Fruit fly (Drosophila melanogaster) whole organism, embryonic: ENCODE measurements around the gene CG12522.

ENCODE experiments used
- Atf-2 ChIP-seq: fragments of 200-800 bp; sonication (Bioruptor generic); optimal IDR thresholded peaks from 2 replicates; lab custom pipeline; 2016; ENCODE audit warnings: missing biosample characterization, missing genetic modification characterization
- Bgb ChIP-seq: fragments of 200-800 bp; sonication (Bioruptor generic); IDR thresholded peaks from 2 replicates; pipeline ENCODE4 v1.3.6; 2022; ENCODE audit warnings: missing biosample characterization, missing genetic modification characterization; ENCODE audit not compliant: partially characterized antibody
- CG11398 ChIP-seq: fragments of 200-800 bp; sonication (Bioruptor generic); optimal IDR thresholded peaks from 2 replicates; lab custom pipeline; 2016; ENCODE audit warnings: missing biosample characterization, missing genetic modification characterization
- CG13287 ChIP-seq: fragments of 200-800 bp; sonication (Bioruptor generic); IDR thresholded peaks from 2 replicates; pipeline ENCODE4 v1.3.6; 2022; ENCODE audit warnings: missing biosample characterization, missing genetic modification characterization; ENCODE audit not compliant: partially characterized antibody
- CG15514 ChIP-seq: fragments of 200-800 bp; sonication (Bioruptor generic); optimal IDR thresholded peaks from 3 replicates; lab custom pipeline; 2017; ENCODE audit warnings: missing biosample characterization, missing genetic modification characterization, mild to moderate bottlenecking, moderate library complexity, missing genetic modification reagents
- CG1603 ChIP-seq: fragments of 200-800 bp; sonication (Bioruptor generic); optimal IDR thresholded peaks from 2 replicates; lab custom pipeline; 2019; ENCODE audit warnings: missing biosample characterization, mild to moderate bottlenecking, missing genetic modification characterization, moderate library complexity
- CG1792 ChIP-seq: fragments of 200-800 bp; sonication (Bioruptor generic); optimal IDR thresholded peaks from 2 replicates; lab custom pipeline; 2016; ENCODE audit warnings: missing biosample characterization, missing genetic modification characterization
- CG31224 ChIP-seq: fragments of 200-800 bp; sonication (Bioruptor generic); IDR thresholded peaks from 2 replicates; pipeline ENCODE4 v1.3.6; 2022; ENCODE audit warnings: missing biosample characterization, missing genetic modification characterization
- CG3847 ChIP-seq: fragments of 200-800 bp; sonication (Bioruptor generic); IDR thresholded peaks from 2 replicates; pipeline ENCODE4 v1.3.6; 2022; ENCODE audit warnings: missing biosample characterization, missing genetic modification characterization
- CG4730 ChIP-seq: fragments of 200-800 bp; sonication (Bioruptor generic); IDR thresholded peaks from 2 replicates; pipeline ENCODE4 v1.3.6; 2022; ENCODE audit warnings: missing biosample characterization, missing genetic modification characterization
- CG6654 ChIP-seq: fragments of 200-800 bp; sonication (Bioruptor generic); optimal IDR thresholded peaks from 2 replicates; lab custom pipeline; 2017; ENCODE audit warnings: missing biosample characterization, mild to moderate bottlenecking, missing genetic modification characterization
- CG6689 ChIP-seq: fragments of 200-800 bp; sonication (Bioruptor generic); IDR thresholded peaks from 2 replicates; pipeline ENCODE4 v1.3.6; 2022; ENCODE audit warnings: missing biosample characterization, missing genetic modification characterization
- CG7987 ChIP-seq: fragments of 200-800 bp; sonication (Bioruptor generic); optimal IDR thresholded peaks from 2 replicates; lab custom pipeline; 2018; ENCODE audit warnings: missing biosample characterization, mild to moderate bottlenecking, missing genetic modification characterization, moderate library complexity
- CG9727 ChIP-seq: fragments of 200-800 bp; sonication (Bioruptor generic); optimal IDR thresholded peaks from 3 replicates; lab custom pipeline; 2017; ENCODE audit warnings: missing biosample characterization, mild to moderate bottlenecking, missing genetic modification characterization
- CTCF ChIP-seq: fragments of 200-800 bp; sonication (Bioruptor generic); optimal IDR thresholded peaks from 2 replicates; lab custom pipeline; 2017; ENCODE audit warnings: missing biosample characterization, mild to moderate bottlenecking, missing genetic modification characterization, moderate library complexity
- Chrac-16 ChIP-seq: fragments of 200-800 bp; sonication (Bioruptor generic); optimal IDR thresholded peaks from 3 replicates; lab custom pipeline; 2016; ENCODE audit warnings: missing biosample characterization, missing genetic modification characterization
- CoRest ChIP-seq: fragments of 200-800 bp; sonication (Bioruptor generic); optimal IDR thresholded peaks from 3 replicates; lab custom pipeline; 2018; ENCODE audit warnings: missing biosample characterization, mild to moderate bottlenecking, missing genetic modification characterization, moderate library complexity
- D ChIP-seq, 2 experiments: fragments of 200-800 bp in 1 of 2; fragments of >200 bp in 1 of 2; sonication (Bioruptor generic) in 1 of 2; optimal IDR thresholded peaks; 2 replicates in 1 of 2; 3 replicates in 1 of 2; lab custom pipeline; 2017; ENCODE audit warnings: mild to moderate bottlenecking in 1 of 2, missing biosample characterization in 1 of 2, missing genetic modification characterization in 1 of 2, missing genetic modification reagents in 1 of 2
- Dip3 ChIP-seq: fragments of 200-800 bp; sonication (Bioruptor generic); optimal IDR thresholded peaks from 3 replicates; lab custom pipeline; 2016; ENCODE audit warnings: missing biosample characterization, missing genetic modification characterization
- Drgx ChIP-seq: fragments of 200-800 bp; sonication (Bioruptor generic); IDR thresholded peaks from 2 replicates; pipeline ENCODE4 v1.3.6; 2022; ENCODE audit warnings: missing biosample characterization, missing genetic modification characterization
- Ets65A ChIP-seq: fragments of 200-800 bp; sonication (Bioruptor generic); peaks from one replicate; lab custom pipeline; 2016; ENCODE audit warnings: missing biosample characterization, missing genetic modification characterization
- H15 ChIP-seq: fragments of 200-800 bp; sonication (Bioruptor generic); IDR thresholded peaks from 3 replicates; pipeline ENCODE4 v1.3.6; 2022; ENCODE audit warnings: missing biosample characterization, missing genetic modification characterization
- Jarid2 ChIP-seq: fragments of 200-800 bp; sonication (Bioruptor generic); optimal IDR thresholded peaks from 3 replicates; lab custom pipeline; 2017; ENCODE audit warnings: mild to moderate bottlenecking, missing biosample characterization, missing genetic modification reagents, missing genetic modification characterization
- Meics ChIP-seq: fragments of 200-800 bp; sonication (Bioruptor generic); optimal IDR thresholded peaks from 2 replicates; lab custom pipeline; 2017; ENCODE audit warnings: missing biosample characterization, mild to moderate bottlenecking, missing genetic modification characterization
- Spps ChIP-seq: fragments of 200-800 bp; sonication (Bioruptor generic); optimal IDR thresholded peaks from 2 replicates; lab custom pipeline; 2018; ENCODE audit warnings: missing biosample characterization, mild to moderate bottlenecking, missing genetic modification characterization
- Sry-δ ChIP-seq: fragments of 200-800 bp; sonication (Bioruptor generic); optimal IDR thresholded peaks from 2 replicates; lab custom pipeline; 2016; ENCODE audit warnings: missing biosample characterization, missing genetic modification characterization
- ato ChIP-seq: fragments of 200-800 bp; sonication (Bioruptor generic); IDR thresholded peaks from 2 replicates; pipeline ENCODE4 v1.3.6; 2022; ENCODE audit warnings: missing biosample characterization, missing genetic modification characterization; ENCODE audit not compliant: partially characterized antibody
- bsh ChIP-seq, 2 experiments: fragments of 200-800 bp; sonication (Bioruptor generic); optimal IDR thresholded peaks; 2 replicates each; lab custom pipeline; 2017 to 2018; ENCODE audit warnings: mild to moderate bottlenecking in 2 of 2, missing biosample characterization in 2 of 2, missing genetic modification characterization in 2 of 2, moderate library complexity in 1 of 2
- caup ChIP-seq: fragments of 200-800 bp; sonication (Bioruptor generic); optimal IDR thresholded peaks from 3 replicates; lab custom pipeline; 2017; ENCODE audit warnings: missing biosample characterization, mild to moderate bottlenecking, missing genetic modification characterization, moderate library complexity; ENCODE audit not compliant: severe bottlenecking
- corto ChIP-seq: fragments of 200-800 bp; sonication (Bioruptor generic); optimal IDR thresholded peaks from 2 replicates; lab custom pipeline; 2016; ENCODE audit warnings: missing biosample characterization, mild to moderate bottlenecking, missing genetic modification characterization, moderate library complexity
- eve ChIP-seq, 2 experiments: fragments of >200 bp; optimal IDR thresholded peaks; 2 replicates each; lab custom pipeline; 2017; ENCODE audit warnings: missing biosample characterization in 2 of 2, missing genetic modification characterization in 2 of 2
- ewg ChIP-seq: fragments of 200-800 bp; sonication (Bioruptor generic); optimal IDR thresholded peaks from 3 replicates; lab custom pipeline; 2017; ENCODE audit warnings: mild to moderate bottlenecking, missing biosample characterization, missing genetic modification reagents, missing genetic modification characterization
- gro ChIP-seq: fragments of 200-800 bp; sonication (Bioruptor generic); optimal IDR thresholded peaks from 2 replicates; lab custom pipeline; 2016; ENCODE audit warnings: missing biosample characterization, missing genetic modification characterization
- klu ChIP-seq: fragments of 200-800 bp; sonication (Bioruptor generic); IDR thresholded peaks from 2 replicates; pipeline ENCODE4 v1.3.6; 2022; ENCODE audit warnings: missing biosample characterization, missing genetic modification characterization
- sens ChIP-seq: fragments of 200-800 bp; sonication (Bioruptor generic); peaks from one replicate; lab custom pipeline; 2016; ENCODE audit warnings: missing biosample characterization, missing genetic modification characterization
- sqz ChIP-seq: fragments of 200-800 bp; sonication (Bioruptor generic); optimal IDR thresholded peaks from 3 replicates; lab custom pipeline; 2018; ENCODE audit warnings: missing biosample characterization, mild to moderate bottlenecking, missing genetic modification characterization
- tna ChIP-seq: fragments of 200-800 bp; sonication (Bioruptor generic); IDR thresholded peaks from 2 replicates; pipeline ENCODE4 v1.3.6; 2022; ENCODE audit warnings: missing biosample characterization, missing genetic modification characterization; ENCODE audit not compliant: partially characterized antibody
- twi ChIP-seq: fragments of 200-800 bp; optimal IDR thresholded peaks from 2 replicates; lab custom pipeline; 2019; ENCODE audit warnings: missing biosample characterization, mild to moderate bottlenecking, missing genetic modification characterization, moderate library complexity
- wek ChIP-seq: fragments of 200-800 bp; sonication (Bioruptor generic); optimal IDR thresholded peaks from 3 replicates; lab custom pipeline; 2018; ENCODE audit warnings: missing biosample characterization, mild to moderate bottlenecking, missing genetic modification characterization, moderate library complexity
- zfh2 ChIP-seq: fragments of 200-800 bp; sonication (Bioruptor generic); optimal IDR thresholded peaks from 2 replicates; lab custom pipeline; 2016; ENCODE audit warnings: missing biosample characterization, missing genetic modification characterization

The CG12522 gene

DNA sequence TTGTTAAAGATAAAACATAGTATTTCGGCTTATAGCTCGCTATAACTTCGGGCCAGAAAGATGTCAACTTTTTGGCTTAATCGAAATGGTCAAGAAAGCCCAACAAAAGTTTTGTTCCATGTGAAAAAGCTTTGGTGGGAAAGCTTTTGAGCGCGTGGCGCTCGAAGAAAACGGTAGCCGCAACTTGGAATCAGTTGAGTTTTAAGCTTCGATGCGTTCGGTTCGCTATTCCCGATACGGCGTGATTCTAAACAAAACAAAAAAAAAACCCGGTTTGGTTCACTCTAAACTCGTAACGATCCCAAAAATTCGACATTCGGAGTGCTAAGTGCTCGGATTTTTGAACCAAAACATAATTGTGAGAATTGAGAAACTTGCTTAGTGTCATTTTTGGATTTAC lies 27.8 kb downstream of the CG12522 start, which contains the start of gene IRSp53:
IRSp53 (plus strand) TSS at position 204 of the 400 bp plus-strand sequence.
- TF ChIP-seq CG15514 (GFP tag; lab: Kevin White, UChicago) (peak; percentile 61), wek (GFP tag; lab: Kevin White, UChicago) (no peak), klu (GFP tag; lab: Robert Waterston, UW) (no peak), ato (GFP tag; lab: Robert Waterston, UW) (peak; percentile 51; the same call in 1 of the 2 replicates), Atf-2 (GFP tag; lab: Kevin White, UChicago) (no peak), corto (GFP tag; lab: Kevin White, UChicago) (peak; percentile 0), D (optimal IDR thresholded peaks at IDR 0.05; lab: Kevin White, UChicago) (no peak), D (GFP tag; optimal IDR thresholded peaks at IDR 0.05; lab: Kevin White, UChicago) (no peak), sqz (peak; percentile 37), gro (GFP tag; lab: Kevin White, UChicago) (peak; percentile 21), H15 (GFP tag; lab: Robert Waterston, UW) (no peak), CG11398 (GFP tag; lab: Kevin White, UChicago) (no peak), CG7987 (GFP tag; lab: Kevin White, UChicago) (peak; percentile 1), Dip3 (GFP tag; lab: Kevin White, UChicago) (no peak), Spps (tag; lab: Kevin White, UChicago) (no peak), CG13287 (GFP tag; lab: Robert Waterston, UW) (peak; percentile 31; the same call in 1 of the 2 replicates), Ets65A (GFP tag; lab: Kevin White, UChicago) (no peak), sens (GFP tag; lab: Kevin White, UChicago) (peak; percentile 57), Drgx (0 out of 2 replicates have a peak, but pooled peaks have one; percentile 5), Bgb (0 out of 2 replicates have a peak, but pooled peaks have one; percentile 17), Jarid2 (GFP tag; lab: Kevin White, UChicago) (peak; percentile 79), CG1603 (no peak), CG9727 (no peak), CG6689 (GFP tag; lab: Robert Waterston, UW) (no peak), Meics (GFP tag; lab: Kevin White, UChicago) (no peak), caup (GFP tag; lab: Kevin White, UChicago) (peak; percentile 11), CG3847 (no peak), CTCF (peak; percentile 77), CG6654 (GFP tag; lab: Kevin White, UChicago) (no peak), ewg (GFP tag; lab: Kevin White, UChicago) (no peak), CG31224 (GFP tag; lab: Robert Waterston, UW) (no peak), Chrac-16 (GFP tag; lab: Kevin White, UChicago) (no peak), tna (GFP tag; lab: Robert Waterston, UW) (peak; percentile 38; the same call in 1 of the 2 replicates), CoRest (tag; lab: Kevin White, UChicago) (no peak), CG1792 (GFP tag; lab: Kevin White, UChicago) (no peak), twi (no peak), zfh2 (GFP tag; lab: Kevin White, UChicago) (no peak), CG4730 (GFP tag; lab: Robert Waterston, UW) (no peak)

DNA sequence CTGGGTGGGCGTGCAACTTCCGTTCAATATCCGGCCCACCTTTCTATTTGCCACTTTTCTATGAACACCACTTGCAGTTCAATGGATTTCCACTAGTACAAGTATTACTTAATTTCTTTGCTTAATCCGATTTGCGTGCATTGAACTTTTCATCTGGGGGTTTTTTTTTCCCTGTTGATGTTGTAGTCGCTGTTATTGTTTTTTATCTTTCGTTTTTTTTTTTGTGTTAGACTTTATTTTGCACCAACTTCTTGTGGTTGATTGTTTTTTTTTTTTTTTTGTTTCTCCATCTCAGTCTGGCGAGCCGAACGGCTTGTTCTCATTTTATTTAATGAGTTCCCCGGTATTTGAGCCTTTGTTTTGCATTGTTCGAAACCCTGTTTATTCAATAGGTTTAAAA lies 28.3 kb downstream of the CG12522 start:
- TF ChIP-seq bsh (GFP tag; optimal IDR thresholded peaks at IDR 0.05; lab: Kevin White, UChicago): peak in 1 of 2 experiments; percentile 2
- TF ChIP-seq Sry-δ (GFP tag; lab: Kevin White, UChicago): no peak
- peak in 1 of 2 experiments; percentile 62 for TF ChIP-seq eve (GFP tag; optimal IDR thresholded peaks at IDR 0.05; lab: Kevin White, UChicago)
